Worm (Caenorhabditis elegans): ENCODE data around the gene lev-9.

Gene lev-9

ce11 chrX:6251947-6252617 is 39.5 kb downstream of the lev-9 start (continued):
- TF ChIP-seq pbrm-1 (GFP tag; IDR thresholded peaks at IDR 0.05) (peak; percentile 58), Y56A3A.18 (GFP tag; IDR thresholded peaks at IDR 0.05) (0 out of 2 replicates have a peak, but pooled peaks have one; percentile 41), rpc-1 (optimal IDR thresholded peaks at IDR 0.05) (no peak), rpc-1 (tag; optimal IDR thresholded peaks at IDR 0.05) (no peak), madf-10 (tag; optimal IDR thresholded peaks at IDR 0.05) (no peak), athp-1 (tag; optimal IDR thresholded peaks at IDR 0.05) (no peak), F23B12.7 (tag; optimal IDR thresholded peaks at IDR 0.05; ENCODE audit: insufficient read depth) (no peak), nhr-80 (tag; optimal IDR thresholded peaks at IDR 0.05) (peak; percentile 3), mcd-1 (GFP tag; IDR thresholded peaks at IDR 0.05) (peak; percentile 33), cebp-1 (GFP tag; IDR thresholded peaks at IDR 0.05) (0 out of 2 replicates have a peak, but pooled peaks have one; percentile 40), cebp-1 (tag; optimal IDR thresholded peaks at IDR 0.05) (peak; percentile 51), lin-26 (GFP tag; IDR thresholded peaks at IDR 0.05) (peak; percentile 49; the same call in 1 of the 2 replicates)

ce11 chrX:6251321-6251720 is 40.2 kb downstream of the lev-9 start:
- TF ChIP-seq nfya-2 (GFP tag; IDR thresholded peaks at IDR 0.05) (no peak), lin-26 (GFP tag; IDR thresholded peaks at IDR 0.05) (no peak), sea-2 (GFP tag; IDR thresholded peaks at IDR 0.05) (no peak), sptf-2 (GFP tag; optimal IDR thresholded peaks at IDR 0.05) (no peak)

- TF ChIP-seq lin-35 (GFP tag; optimal IDR thresholded peaks at IDR 0.05) (peak in 1 of 3 experiments; percentile 35), tbp1 (GFP tag; optimal IDR thresholded peaks at IDR 0.05) (no peak)
These were observed 40.7 kb downstream of the lev-9 start for ce11 chrX:6250866-6251265.

- TF ChIP-seq Y53G8AR.9 (GFP tag; conservative IDR thresholded peaks at IDR 0.05) (0 out of 2 replicates have a peak, but pooled peaks have one; percentile 40), C06A6.2 (GFP tag; conservative IDR thresholded peaks at IDR 0.05) (no peak), hmg-1.2 (GFP tag; IDR thresholded peaks at IDR 0.05) (peak; percentile 31; the same call in 1 of the 2 replicates), F57C9.4 (tag; optimal IDR thresholded peaks at IDR 0.05) (no peak), nfyb-1 (GFP tag; IDR thresholded peaks at IDR 0.05) (0 out of 2 replicates have a peak, but pooled peaks have one; percentile 38), pbrm-1 (GFP tag; IDR thresholded peaks at IDR 0.05) (no peak), T26A5.8 (tag; optimal IDR thresholded peaks at IDR 0.05) (no peak), attf-5 (GFP tag; optimal IDR thresholded peaks at IDR 0.05) (no peak), snpc-1.1 (tag; optimal IDR thresholded peaks at IDR 0.05; ENCODE audit: insufficient read depth) (no peak), lin-54 (GFP tag; optimal IDR thresholded peaks at IDR 0.05) (no peak), ztf-22 (GFP tag; optimal IDR thresholded peaks at IDR 0.05) (peak; percentile 28), aptf-3 (GFP tag; IDR thresholded peaks at IDR 0.05) (no peak), B0336.3 (GFP tag; IDR thresholded peaks at IDR 0.05) (0 out of 2 replicates have a peak, but pooled peaks have one; percentile 29), ceh-79 (tag; optimal IDR thresholded peaks at IDR 0.05) (no peak), ama-1 (optimal IDR thresholded peaks at IDR 0.05) (no peak), ama-1 (GFP tag; optimal IDR thresholded peaks at IDR 0.05) (no peak), ztf-25 (GFP tag; IDR thresholded peaks at IDR 0.05) (no peak), Y53F4B.3 (GFP tag; IDR thresholded peaks at IDR 0.05) (no peak), gei-17 (GFP tag; optimal IDR thresholded peaks at IDR 0.05) (peak; percentile 9), mel-28 (tag; optimal IDR thresholded peaks at IDR 0.05; ENCODE audit: borderline replicate concordance) (no peak), rpc-1 (optimal IDR thresholded peaks at IDR 0.05) (no peak), rpc-1 (tag; optimal IDR thresholded peaks at IDR 0.05) (no peak), ekl-4 (GFP tag; IDR thresholded peaks at IDR 0.05) (no peak), ztf-18 (tag; optimal IDR thresholded peaks at IDR 0.05) (no peak), egl-44 (GFP tag; IDR thresholded peaks at IDR 0.05) (no peak), ceh-40 (GFP tag; IDR thresholded peaks at IDR 0.05) (no peak), xnd-1 (tag; optimal IDR thresholded peaks at IDR 0.05) (no peak), sdz-38 (tag; optimal IDR thresholded peaks at IDR 0.05) (no peak), nhr-179 (tag; optimal IDR thresholded peaks at IDR 0.05) (no peak), lin-35 (GFP tag; optimal IDR thresholded peaks at IDR 0.05) (no peak), madf-3 (GFP tag; IDR thresholded peaks at IDR 0.05) (no peak)
These were observed 41.2 kb downstream of the lev-9 start for ce11 chrX:6250272-6250752.

All from whole organism, young adult.